Worm (Caenorhabditis elegans) whole organism, L4 larva: ENCODE results near the gene sth-1.

Experiments
- Y105C5A.15 ChIP-seq: fragments of 200-800 bp; sonication (Bioruptor generic); IDR thresholded peaks from 2 replicates; pipeline ENCODE4 v1.3.6; 2022; ENCODE audit warnings: missing genetic modification characterization, missing compliant biosample characterization
- Y48G9A.11 ChIP-seq: fragments of 200-800 bp; sonication (Bioruptor generic); IDR thresholded peaks from 2 replicates; pipeline ENCODE4 v1.3.6; 2022; ENCODE audit warnings: missing genetic modification reagents, missing genetic modification characterization, missing compliant biosample characterization
- aha-1 ChIP-seq: fragments of 150-350 bp; peaks from one replicate; lab custom pipeline; 2014; ENCODE audit warnings: missing biosample characterization, missing genetic modification characterization
- arid-1 ChIP-seq: fragments of 200-800 bp; sonication (Bioruptor generic); conservative IDR thresholded peaks from 2 replicates; pipeline ENCODE4 v1.3.6; 2022; ENCODE audit warnings: missing genetic modification reagents, missing genetic modification characterization, missing compliant biosample characterization
- pha-4 ChIP-seq, 2 experiments: fragments of 150-350 bp in 1 of 2; fragments of 200-800 bp in 1 of 2; sonication (Bioruptor generic) in 1 of 2; IDR thresholded peaks in 1 of 2; optimal IDR thresholded peaks in 1 of 2; 2 replicates each; pipeline versions ENCODE4 v1.3.6 to Lab custom; 2014 to 2022; ENCODE audit warnings: missing genetic modification characterization in 2 of 2, missing genetic modification reagents in 2 of 2, missing biosample characterization in 1 of 2, missing compliant biosample characterization in 1 of 2
- pqm-1 ChIP-seq: sonication (generic microtip); optimal IDR thresholded peaks from 2 replicates; lab custom pipeline; 2017; ENCODE audit warnings: missing biosample characterization, missing genetic modification characterization

ce11 chrV:8058359-8058758, 6.4 kb downstream of the sth-1 start, which contains the start of gene str-138:
- no peak for TF ChIP-seq Y105C5A.15 (GFP tag; lab: Robert Waterston, UW)
- TF ChIP-seq arid-1 (GFP tag; lab: Robert Waterston, UW) = no peak
- no peak for TF ChIP-seq pha-4 (GFP tag; IDR thresholded peaks at IDR 0.05; lab: Robert Waterston, UW)
- TF ChIP-seq pha-4 (tag; optimal IDR thresholded peaks at IDR 0.05; lab: Kevin White, UChicago) = no peak
- no peak for TF ChIP-seq Y48G9A.11 (GFP tag; lab: Robert Waterston, UW)
- TF ChIP-seq aha-1 (tag; lab: Kevin White, UChicago) = no peak
- no peak for TF ChIP-seq pqm-1 (tag; lab: Kevin White, UChicago)
